Fruit fly (Drosophila melanogaster): Measurements from ENCODE around the gene sens.

sens gene

dm6 chr3L:13403141-13403867, 2.4 kb upstream of the sens start (continued):
- no peak for TF ChIP-seq Bdp1 (GFP tag; optimal IDR thresholded peaks at IDR 0.05)
- TF ChIP-seq sug (tag; optimal IDR thresholded peaks at IDR 0.05) = no peak
- TF ChIP-seq B-H1 (GFP tag; IDR thresholded peaks at IDR 0.05) = no peak
- TF ChIP-seq CG10366 (GFP tag; IDR thresholded peaks at IDR 0.05) = no peak
- no peak for TF ChIP-seq CG2199 (GFP tag; IDR thresholded peaks at IDR 0.05)
- peak; percentile 72 for TF ChIP-seq nerfin-1 (tag; optimal IDR thresholded peaks at IDR 0.05)
- no peak for TF ChIP-seq Fer2 (tag; optimal IDR thresholded peaks at IDR 0.05)
- no peak for TF ChIP-seq CG17612 (GFP tag; IDR thresholded peaks at IDR 0.05)
- TF ChIP-seq Oaz (GFP tag; IDR thresholded peaks at IDR 0.05) = no peak
- peak; percentile 84 for TF ChIP-seq CG18262 (tag; optimal IDR thresholded peaks at IDR 0.05)
- TF ChIP-seq dmrt99B (tag; optimal IDR thresholded peaks at IDR 0.05) = peak; percentile 52
- TF ChIP-seq CG2120 (GFP tag; optimal IDR thresholded peaks at IDR 0.05) = no peak
- TF ChIP-seq Nf-YC (tag; optimal IDR thresholded peaks at IDR 0.05) = peak; percentile 98
- no peak for TF ChIP-seq Lhr (GFP tag; optimal IDR thresholded peaks at IDR 0.05)
- TF ChIP-seq Dbx (GFP tag; IDR thresholded peaks at IDR 0.05) = no peak
- peak; percentile 6 for TF ChIP-seq trem (tag; optimal IDR thresholded peaks at IDR 0.05)
- peak; percentile 57 for TF ChIP-seq CG15696 (tag; optimal IDR thresholded peaks at IDR 0.05)
- peak; percentile 17 for TF ChIP-seq CG12391 (tag; optimal IDR thresholded peaks at IDR 0.05)
- TF ChIP-seq CG31441 (GFP tag; IDR thresholded peaks at IDR 0.05) = peak; percentile 60; the same call in 1 of the 2 replicates
- TF ChIP-seq bcd (GFP tag; optimal IDR thresholded peaks at IDR 0.05) = peak; percentile 21
- TF ChIP-seq CG9727 (GFP tag; optimal IDR thresholded peaks at IDR 0.05) = peak; percentile 69
- TF ChIP-seq row (GFP tag; IDR thresholded peaks at IDR 0.05) = no peak
- peak in 1 of 2 experiments; percentile 18 for TF ChIP-seq bsh (GFP tag; optimal IDR thresholded peaks at IDR 0.05)
- TF ChIP-seq CG8388 (GFP tag; optimal IDR thresholded peaks at IDR 0.05) = peak; percentile 33
- 0 out of 2 replicates have a peak, but pooled peaks have one; percentile 41 for TF ChIP-seq CG10959 (GFP tag; IDR thresholded peaks at IDR 0.05)
- no peak for TF ChIP-seq Ravus (GFP tag; IDR thresholded peaks at IDR 0.05)
- TF ChIP-seq Ets97D (GFP tag; optimal IDR thresholded peaks at IDR 0.05) = no peak
- TF ChIP-seq Camta (GFP tag; optimal IDR thresholded peaks at IDR 0.05) = no peak
- peak; percentile 11 for TF ChIP-seq CG9437 (GFP tag; optimal IDR thresholded peaks at IDR 0.05)
- TF ChIP-seq Hr39 (optimal IDR thresholded peaks at IDR 0.05) = no peak
- peak; percentile 16 for TF ChIP-seq Oli (tag; optimal IDR thresholded peaks at IDR 0.05)
- peak; percentile 10 for TF ChIP-seq tin (GFP tag; optimal IDR thresholded peaks at IDR 0.05)
- TF ChIP-seq Ptx1 (GFP tag; IDR thresholded peaks at IDR 0.05) = no peak
- TF ChIP-seq emc (GFP tag; optimal IDR thresholded peaks at IDR 0.05) = no peak
- peak in 1 of 3 experiments; percentile 77 for TF ChIP-seq lola (GFP tag; optimal IDR thresholded peaks at IDR 0.05)
- TF ChIP-seq shn (GFP tag; optimal IDR thresholded peaks at IDR 0.05) = no peak
- TF ChIP-seq prd (optimal IDR thresholded peaks at IDR 0.05) = no peak
- TF ChIP-seq prd (GFP tag; IDR thresholded peaks at IDR 0.05) = peak; percentile 13; the same call in 1 of the 3 replicates
- TF ChIP-seq HLHmδ (GFP tag; optimal IDR thresholded peaks at IDR 0.05) = peak; percentile 20
- TF ChIP-seq ken (GFP tag; IDR thresholded peaks at IDR 0.05) = no peak
- peak; percentile 90 for TF ChIP-seq sr (GFP tag; IDR thresholded peaks at IDR 0.05)
- TF ChIP-seq insv (GFP tag; optimal IDR thresholded peaks at IDR 0.05) = no peak
- no peak for TF ChIP-seq Atf6 (GFP tag; IDR thresholded peaks at IDR 0.05)
- TF ChIP-seq lov (optimal IDR thresholded peaks at IDR 0.05) = no peak
- no peak for TF ChIP-seq lov (GFP tag; IDR thresholded peaks at IDR 0.05)
- no peak for TF ChIP-seq Atf3 (GFP tag; optimal IDR thresholded peaks at IDR 0.05)
- peak; percentile 70 for TF ChIP-seq CG2712 (tag; optimal IDR thresholded peaks at IDR 0.05)
- TF ChIP-seq CG15073 (GFP tag; optimal IDR thresholded peaks at IDR 0.05) = no peak
- TF ChIP-seq Deaf1 (tag; optimal IDR thresholded peaks at IDR 0.05) = peak; percentile 89
- TF ChIP-seq toy (GFP tag; IDR thresholded peaks at IDR 0.05) = no peak
- TF ChIP-seq kah (GFP tag; optimal IDR thresholded peaks at IDR 0.05) = no peak
